Fruit fly (Drosophila melanogaster): ENCODE measurements around the gene CG34164.

The CG34164 gene

DNA sequence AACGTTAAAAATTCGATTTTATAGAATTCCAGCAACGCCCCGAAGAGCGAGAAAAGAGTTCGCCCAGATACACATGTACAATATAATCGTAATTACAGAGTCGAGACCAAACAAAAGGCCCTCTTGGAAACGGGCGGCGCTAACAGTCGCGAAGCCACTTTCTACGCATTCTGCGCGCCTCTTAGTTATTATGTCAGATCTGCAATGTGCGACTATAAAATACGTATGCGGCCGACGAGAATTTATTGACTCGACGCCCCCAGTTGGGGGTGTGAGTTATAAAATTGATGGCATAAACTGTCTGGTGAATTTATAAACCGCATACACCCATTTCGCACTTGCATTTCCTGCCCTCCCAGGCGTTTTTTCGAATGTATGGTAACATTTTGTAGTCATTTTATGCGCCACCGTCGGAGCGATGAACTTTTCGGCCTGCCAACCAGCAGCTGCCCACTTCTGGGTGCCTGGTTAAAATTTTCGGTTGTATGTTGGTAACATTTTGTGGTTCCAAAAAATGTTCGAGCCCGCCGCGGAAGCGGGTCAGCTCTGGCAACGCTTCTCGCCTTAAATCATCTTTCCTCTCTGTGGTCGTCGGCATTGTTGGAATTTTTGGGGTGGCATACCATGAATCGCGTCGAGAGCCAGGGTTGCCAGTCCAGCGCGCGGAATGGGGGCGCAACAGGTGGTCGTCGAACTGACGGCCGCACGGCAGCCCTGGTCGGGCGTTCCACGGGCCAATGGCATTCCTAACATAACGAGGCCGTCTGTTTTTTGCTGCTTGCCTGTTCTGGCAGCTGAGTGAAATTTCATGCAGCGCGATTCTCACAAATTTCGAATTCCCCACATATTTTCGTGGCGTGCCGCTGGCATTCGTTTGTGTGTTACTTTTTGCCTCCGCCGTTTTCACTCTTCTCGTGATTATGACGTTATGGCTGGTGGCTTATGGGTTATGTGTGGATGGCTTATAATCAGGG is 44.2 kb upstream of the CG34164 start (continued):
- peak; percentile 100 for TF ChIP-seq nerfin-1 (tag; optimal IDR thresholded peaks at IDR 0.05)
- TF ChIP-seq Elba2 (GFP tag; optimal IDR thresholded peaks at IDR 0.05): no peak
- TF ChIP-seq CG17361 (GFP tag; IDR thresholded peaks at IDR 0.05): no peak
- TF ChIP-seq CG4404 (GFP tag; IDR thresholded peaks at IDR 0.05): no peak
- peak; percentile 13 for TF ChIP-seq Neu2 (GFP tag; optimal IDR thresholded peaks at IDR 0.05; ENCODE audit: borderline replicate concordance)
- peak; percentile 57 for TF ChIP-seq Sox102F (GFP tag; optimal IDR thresholded peaks at IDR 0.05)
- no peak for TF ChIP-seq scrt (GFP tag; optimal IDR thresholded peaks at IDR 0.05)
- TF ChIP-seq bcd (GFP tag; optimal IDR thresholded peaks at IDR 0.05): peak; percentile 75
- TF ChIP-seq CG9215 (GFP tag; IDR thresholded peaks at IDR 0.05): no peak
- TF ChIP-seq Doc2 (GFP tag; IDR thresholded peaks at IDR 0.05): no peak
- TF ChIP-seq CG31224 (GFP tag; IDR thresholded peaks at IDR 0.05): no peak
- TF ChIP-seq CG1602 (GFP tag; optimal IDR thresholded peaks at IDR 0.05): no peak
- TF ChIP-seq CG8765 (GFP tag; IDR thresholded peaks at IDR 0.05): no peak
- no peak for TF ChIP-seq vnd (GFP tag; IDR thresholded peaks at IDR 0.05; ENCODE audit: partially characterized antibody)
- TF ChIP-seq Gug (GFP tag; IDR thresholded peaks at IDR 0.05): peak; percentile 91
- TF ChIP-seq Hr3 (GFP tag; optimal IDR thresholded peaks at IDR 0.05): peak; percentile 36
- peak; percentile 56 for TF ChIP-seq bigmax (GFP tag; optimal IDR thresholded peaks at IDR 0.05)
- no peak for TF ChIP-seq CG8478 (optimal IDR thresholded peaks at IDR 0.05)
- peak; percentile 90 for TF ChIP-seq CG13894 (tag; optimal IDR thresholded peaks at IDR 0.05)
- no peak for TF ChIP-seq esg (GFP tag; conservative IDR thresholded peaks at IDR 0.05)
- peak; percentile 37 for TF ChIP-seq Oli (tag; optimal IDR thresholded peaks at IDR 0.05)
- no peak for TF ChIP-seq CG2889 (GFP tag; IDR thresholded peaks at IDR 0.05)
- no peak for TF ChIP-seq HLH3B (GFP tag; IDR thresholded peaks at IDR 0.05)
- no peak for TF ChIP-seq E2f2 (GFP tag; IDR thresholded peaks at IDR 0.05)
- peak; percentile 48 for TF ChIP-seq ewg (GFP tag; optimal IDR thresholded peaks at IDR 0.05)
- peak; percentile 30 for TF ChIP-seq emc (GFP tag; optimal IDR thresholded peaks at IDR 0.05)
- no peak for TF ChIP-seq tio (GFP tag; optimal IDR thresholded peaks at IDR 0.05)
- no peak for TF ChIP-seq ken (GFP tag; IDR thresholded peaks at IDR 0.05)
- no peak for TF ChIP-seq CG17802 (tag; optimal IDR thresholded peaks at IDR 0.05)
- TF ChIP-seq phol (tag; optimal IDR thresholded peaks at IDR 0.05): peak; percentile 58
- no peak for TF ChIP-seq sim (GFP tag; IDR thresholded peaks at IDR 0.05)
- no peak for TF ChIP-seq vvl (GFP tag; IDR thresholded peaks at IDR 0.05)
- TF ChIP-seq CHES-1-like (GFP tag; optimal IDR thresholded peaks at IDR 0.05): peak; percentile 91
- peak; percentile 58 for TF ChIP-seq CG1233 (GFP tag; optimal IDR thresholded peaks at IDR 0.05)
- peak; percentile 90 for TF ChIP-seq CG15479 (GFP tag; optimal IDR thresholded peaks at IDR 0.05)
- TF ChIP-seq CG18599 (GFP tag; optimal IDR thresholded peaks at IDR 0.05): peak; percentile 94
- peak; percentile 86 for TF ChIP-seq lilli (GFP tag; optimal IDR thresholded peaks at IDR 0.05)
- TF ChIP-seq CG10431 (GFP tag; optimal IDR thresholded peaks at IDR 0.05): peak; percentile 51
- no peak for TF ChIP-seq ttk (GFP tag; IDR thresholded peaks at IDR 0.05)
- TF ChIP-seq CG2199 (GFP tag; IDR thresholded peaks at IDR 0.05): no peak
- peak; percentile 10 for TF ChIP-seq CG3065 (GFP tag; optimal IDR thresholded peaks at IDR 0.05)
- peak; percentile 4 for TF ChIP-seq MESR4 (GFP tag; optimal IDR thresholded peaks at IDR 0.05)
- TF ChIP-seq CG1529 (GFP tag; optimal IDR thresholded peaks at IDR 0.05): peak; percentile 42
- peak; percentile 78 for TF ChIP-seq pb (GFP tag; optimal IDR thresholded peaks at IDR 0.05)
- peak; percentile 98 for TF ChIP-seq Lhr (GFP tag; optimal IDR thresholded peaks at IDR 0.05)
- peak; percentile 56 for TF ChIP-seq Abd-B (GFP tag; optimal IDR thresholded peaks at IDR 0.05)
- peak; percentile 89 for TF ChIP-seq HLHmδ (GFP tag; optimal IDR thresholded peaks at IDR 0.05)
- no peak for TF ChIP-seq CG32532 (GFP tag; IDR thresholded peaks at IDR 0.05)
- TF ChIP-seq h (optimal IDR thresholded peaks at IDR 0.05): no peak
- peak; percentile 91 for TF ChIP-seq CG33213 (GFP tag; optimal IDR thresholded peaks at IDR 0.05)
